Worm (Caenorhabditis elegans): ENCODE data around the gene hmg-11.

DNA sequence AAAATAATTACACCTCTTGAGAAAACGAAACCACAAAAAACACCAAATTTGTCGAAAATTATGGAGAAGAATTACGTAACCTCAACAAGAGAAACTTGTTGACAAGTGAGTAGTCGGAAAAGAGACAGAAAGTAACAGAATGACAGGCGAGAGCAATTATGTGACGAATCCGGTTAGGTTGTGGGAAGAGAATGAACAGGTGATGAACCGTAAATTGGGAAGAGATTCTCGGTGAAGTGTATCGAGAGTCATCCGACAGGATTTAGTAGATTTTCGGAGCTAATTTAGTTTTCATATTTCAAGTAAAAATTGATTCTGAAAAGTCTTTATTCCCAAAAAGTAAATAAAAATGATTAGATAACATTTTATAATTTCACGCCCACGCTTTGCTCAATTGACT, 8.5 kb downstream of the hmg-11 start, which contains the start of gene T05A7.7:
- no peak for TF ChIP-seq athp-1 (tag; optimal IDR thresholded peaks at IDR 0.05)
- no peak for TF ChIP-seq ceh-91 (GFP tag; IDR thresholded peaks at IDR 0.05)
- no peak for TF ChIP-seq Y56A3A.18 (GFP tag; IDR thresholded peaks at IDR 0.05)
- no peak for TF ChIP-seq atf-7 (tag; optimal IDR thresholded peaks at IDR 0.05)
- TF ChIP-seq B0035.1 (tag; optimal IDR thresholded peaks at IDR 0.05), result no peak
- TF ChIP-seq attf-5 (GFP tag; optimal IDR thresholded peaks at IDR 0.05), result no peak
- no peak for TF ChIP-seq tbx-9 (tag; optimal IDR thresholded peaks at IDR 0.05; ENCODE audit: borderline replicate concordance)
- no peak for TF ChIP-seq F10E7.11 (tag; optimal IDR thresholded peaks at IDR 0.05)
- no peak for TF ChIP-seq unc-62 (GFP tag; optimal IDR thresholded peaks at IDR 0.05)
- no peak for TF ChIP-seq rec-8 (tag; optimal IDR thresholded peaks at IDR 0.05)
- no peak for TF ChIP-seq nfya-1 (tag; optimal IDR thresholded peaks at IDR 0.05; ENCODE audit: borderline replicate concordance, insufficient read depth)
- no peak for TF ChIP-seq lsy-27 (tag; optimal IDR thresholded peaks at IDR 0.05; ENCODE audit: borderline replicate concordance, insufficient read depth)
- no peak for TF ChIP-seq F52B5.7 (tag; optimal IDR thresholded peaks at IDR 0.05)
- TF ChIP-seq snpc-4 (GFP tag; optimal IDR thresholded peaks at IDR 0.05), result no peak
- no peak for TF ChIP-seq snpc-4 (tag; optimal IDR thresholded peaks at IDR 0.05)

Measured in whole organism, young adult.